Fruit fly (Drosophila melanogaster) whole organism, embryonic: ENCODE data around the gene Ufd4.

Source experiments
- Antp ChIP-seq: fragments of 200-800 bp; sonication (Bioruptor generic); optimal IDR thresholded peaks from 3 replicates; lab custom pipeline; 2016; ENCODE audit warnings: missing biosample characterization, missing genetic modification characterization
- CG10267 ChIP-seq: fragments of 200-800 bp; sonication (Bioruptor generic); optimal IDR thresholded peaks from 2 replicates; lab custom pipeline; 2018; ENCODE audit warnings: missing biosample characterization, mild to moderate bottlenecking, missing genetic modification characterization, moderate library complexity
- CG11247 ChIP-seq: fragments of 200-800 bp; sonication (Bioruptor generic); IDR thresholded peaks from 2 replicates; pipeline ENCODE4 v1.3.6; 2022; ENCODE audit warnings: missing biosample characterization, missing genetic modification characterization
- CG12155 ChIP-seq: fragments of 200-800 bp; sonication (Bioruptor generic); optimal IDR thresholded peaks from 3 replicates; lab custom pipeline; 2016; ENCODE audit warnings: missing biosample characterization, missing genetic modification characterization
- CG12391 ChIP-seq: fragments of 200-800 bp; sonication (Bioruptor generic); optimal IDR thresholded peaks from 3 replicates; lab custom pipeline; 2018; ENCODE audit warnings: missing biosample characterization, mild to moderate bottlenecking, missing genetic modification characterization, moderate library complexity
- CG13775 ChIP-seq: fragments of 200-800 bp; sonication (Bioruptor generic); optimal IDR thresholded peaks from 3 replicates; lab custom pipeline; 2017; ENCODE audit warnings: missing biosample characterization, mild to moderate bottlenecking, missing genetic modification characterization
- CG15696 ChIP-seq: fragments of 200-800 bp; sonication (Bioruptor generic); optimal IDR thresholded peaks from 2 replicates; lab custom pipeline; 2019; ENCODE audit warnings: missing biosample characterization, mild to moderate bottlenecking, missing genetic modification characterization, moderate library complexity
- CG17568 ChIP-seq: fragments of 200-800 bp; sonication (Bioruptor generic); optimal IDR thresholded peaks from 2 replicates; lab custom pipeline; 2018; ENCODE audit warnings: missing biosample characterization, mild to moderate bottlenecking, missing genetic modification characterization, moderate library complexity
- CG18476 ChIP-seq: fragments of 200-800 bp; sonication (Bioruptor generic); optimal IDR thresholded peaks from 2 replicates; lab custom pipeline; 2016; ENCODE audit warnings: missing biosample characterization, mild to moderate bottlenecking, missing genetic modification characterization
- CG32532 ChIP-seq: fragments of 200-800 bp; sonication (Bioruptor generic); IDR thresholded peaks from 2 replicates; pipeline ENCODE4 v1.3.6; 2022; ENCODE audit warnings: missing biosample characterization, missing genetic modification characterization
- CG4707 ChIP-seq: fragments of 200-800 bp; sonication (Bioruptor generic); optimal IDR thresholded peaks from 2 replicates; lab custom pipeline; 2018; ENCODE audit warnings: missing biosample characterization, mild to moderate bottlenecking, missing genetic modification characterization, moderate library complexity
- CG4854 ChIP-seq: fragments of 200-800 bp; sonication (Bioruptor generic); optimal IDR thresholded peaks from 2 replicates; lab custom pipeline; 2016; ENCODE audit warnings: missing biosample characterization, missing genetic modification characterization, inconsistent platforms
- CG6654 ChIP-seq: fragments of 200-800 bp; sonication (Bioruptor generic); optimal IDR thresholded peaks from 2 replicates; lab custom pipeline; 2017; ENCODE audit warnings: missing biosample characterization, mild to moderate bottlenecking, missing genetic modification characterization
- CG7271 ChIP-seq: fragments of 200-800 bp; sonication (Bioruptor generic); optimal IDR thresholded peaks from 2 replicates; lab custom pipeline; 2018; ENCODE audit warnings: missing biosample characterization, mild to moderate bottlenecking, missing genetic modification characterization, moderate library complexity
- CG7556 ChIP-seq: fragments of 200-800 bp; sonication (Bioruptor generic); optimal IDR thresholded peaks from 2 replicates; lab custom pipeline; 2017; ENCODE audit warnings: missing biosample characterization, mild to moderate bottlenecking, missing genetic modification characterization
- CG7963 ChIP-seq: fragments of 200-800 bp; sonication (Bioruptor generic); IDR thresholded peaks from 3 replicates; pipeline ENCODE4 v1.3.6; 2022; ENCODE audit warnings: missing biosample characterization, missing genetic modification characterization; ENCODE audit not compliant: partially characterized antibody
- CG8089 ChIP-seq: fragments of 200-800 bp; sonication (Bioruptor generic); optimal IDR thresholded peaks from 3 replicates; lab custom pipeline; 2016; ENCODE audit warnings: missing biosample characterization, missing genetic modification characterization
- CG9215 ChIP-seq: fragments of 200-800 bp; sonication (Bioruptor generic); IDR thresholded peaks from 2 replicates; pipeline ENCODE4 v1.3.6; 2022; ENCODE audit warnings: missing biosample characterization, missing genetic modification characterization
- CG9797 ChIP-seq: fragments of 200-800 bp; sonication (Bioruptor generic); optimal IDR thresholded peaks from 3 replicates; lab custom pipeline; 2018; ENCODE audit warnings: missing biosample characterization, mild to moderate bottlenecking, missing genetic modification characterization
- Camta ChIP-seq: fragments of 200-800 bp; sonication (Bioruptor generic); optimal IDR thresholded peaks from 2 replicates; lab custom pipeline; 2016; ENCODE audit warnings: missing biosample characterization, missing genetic modification characterization
- Chrac-16 ChIP-seq: fragments of 200-800 bp; sonication (Bioruptor generic); optimal IDR thresholded peaks from 3 replicates; lab custom pipeline; 2016; ENCODE audit warnings: missing biosample characterization, missing genetic modification characterization
- Fer2 ChIP-seq: fragments of 200-800 bp; sonication (Bioruptor generic); optimal IDR thresholded peaks from 2 replicates; lab custom pipeline; 2018; ENCODE audit warnings: missing biosample characterization, mild to moderate bottlenecking, missing genetic modification characterization, moderate library complexity
- Lim3 ChIP-seq: fragments of 200-800 bp; sonication (Bioruptor generic); IDR thresholded peaks from 2 replicates; pipeline ENCODE4 v1.3.6; 2022; ENCODE audit warnings: missing biosample characterization, missing genetic modification characterization
- Lpt ChIP-seq: fragments of >200 bp; optimal IDR thresholded peaks from 2 replicates; lab custom pipeline; 2018; ENCODE audit warnings: missing biosample characterization, missing genetic modification characterization
- MTF-1 ChIP-seq: fragments of 200-800 bp; sonication (Bioruptor generic); optimal IDR thresholded peaks from 2 replicates; lab custom pipeline; 2018; ENCODE audit warnings: missing biosample characterization, mild to moderate bottlenecking, missing genetic modification characterization, borderline replicate concordance
- Mes4 ChIP-seq: fragments of 200-800 bp; sonication (Bioruptor generic); optimal IDR thresholded peaks from 2 replicates; lab custom pipeline; 2016; ENCODE audit warnings: missing biosample characterization, missing genetic modification characterization
- Neu2 ChIP-seq: fragments of 200-800 bp; sonication (Bioruptor generic); optimal IDR thresholded peaks from 3 replicates; lab custom pipeline; 2016; ENCODE audit warnings: missing biosample characterization, missing genetic modification characterization, borderline replicate concordance
- Nf-YA ChIP-seq: fragments of 200-800 bp; sonication (Bioruptor generic); IDR thresholded peaks from 2 replicates; pipeline ENCODE4 v1.3.6; 2022; ENCODE audit warnings: missing biosample characterization, missing genetic modification characterization
- Rfx ChIP-seq: fragments of 200-800 bp; sonication (Bioruptor generic); IDR thresholded peaks from 2 replicates; pipeline ENCODE4 v1.3.6; 2022; ENCODE audit warnings: missing biosample characterization, missing genetic modification characterization
- Sox102F ChIP-seq: fragments of 200-800 bp; sonication (Bioruptor generic); optimal IDR thresholded peaks from 2 replicates; lab custom pipeline; 2018; ENCODE audit warnings: missing biosample characterization, mild to moderate bottlenecking, missing genetic modification characterization, moderate library complexity
- ash1 ChIP-seq: fragments of 200-800 bp; sonication (Bioruptor generic); optimal IDR thresholded peaks from 2 replicates; lab custom pipeline; 2018; ENCODE audit warnings: missing biosample characterization, mild to moderate bottlenecking, missing genetic modification characterization
- ato ChIP-seq: fragments of 200-800 bp; sonication (Bioruptor generic); IDR thresholded peaks from 2 replicates; pipeline ENCODE4 v1.3.6; 2022; ENCODE audit warnings: missing biosample characterization, missing genetic modification characterization; ENCODE audit not compliant: partially characterized antibody
- ci ChIP-seq: fragments of 200-800 bp; sonication (Bioruptor generic); IDR thresholded peaks from 3 replicates; pipeline ENCODE4 v1.3.6; 2022; ENCODE audit warnings: missing biosample characterization, missing genetic modification characterization
- crc ChIP-seq: fragments of 200-800 bp; sonication (Bioruptor generic); optimal IDR thresholded peaks from 2 replicates; lab custom pipeline; 2016; ENCODE audit warnings: missing biosample characterization, missing genetic modification characterization
- dimm ChIP-seq: fragments of 200-800 bp; sonication (Bioruptor generic); IDR thresholded peaks from 2 replicates; pipeline ENCODE4 v1.3.6; 2022; ENCODE audit warnings: missing biosample characterization, missing genetic modification characterization
- ewg ChIP-seq: fragments of 200-800 bp; sonication (Bioruptor generic); optimal IDR thresholded peaks from 3 replicates; lab custom pipeline; 2017; ENCODE audit warnings: mild to moderate bottlenecking, missing biosample characterization, missing genetic modification reagents, missing genetic modification characterization
- fd64A ChIP-seq: fragments of 200-800 bp; sonication (Bioruptor generic); optimal IDR thresholded peaks from 3 replicates; lab custom pipeline; 2018; ENCODE audit warnings: missing biosample characterization, mild to moderate bottlenecking, missing genetic modification characterization
- gce ChIP-seq: fragments of 200-800 bp; sonication (Bioruptor generic); IDR thresholded peaks from 3 replicates; pipeline ENCODE4 v1.3.6; 2022; ENCODE audit warnings: missing biosample characterization, missing genetic modification characterization
- gt ChIP-seq: fragments of 200-800 bp; sonication (Bioruptor generic); IDR thresholded peaks from 2 replicates; pipeline ENCODE4 v1.3.6; 2022; ENCODE audit warnings: missing biosample characterization, missing genetic modification characterization
- hbn ChIP-seq: fragments of 200-800 bp; sonication (Bioruptor generic); IDR thresholded peaks from 2 replicates; pipeline ENCODE4 v1.3.6; 2022; ENCODE audit warnings: missing biosample characterization, missing genetic modification characterization; ENCODE audit not compliant: partially characterized antibody
- ind ChIP-seq: fragments of 200-800 bp; sonication (Bioruptor generic); optimal IDR thresholded peaks from 3 replicates; lab custom pipeline; 2016; ENCODE audit warnings: missing biosample characterization, missing genetic modification characterization
- nerfin-2 ChIP-seq: fragments of 200-800 bp; sonication (Bioruptor generic); IDR thresholded peaks from 2 replicates; pipeline ENCODE4 v1.3.6; 2022; ENCODE audit warnings: missing biosample characterization, missing genetic modification characterization; ENCODE audit not compliant: partially characterized antibody
- sim ChIP-seq: fragments of 200-800 bp; sonication (Bioruptor generic); IDR thresholded peaks from 2 replicates; pipeline ENCODE4 v1.3.6; 2022; ENCODE audit warnings: missing biosample characterization, missing genetic modification characterization
- sisA ChIP-seq: fragments of 200-800 bp; sonication (Bioruptor generic); IDR thresholded peaks from 2 replicates; pipeline ENCODE4 v1.3.6; 2022; ENCODE audit warnings: missing biosample characterization, missing genetic modification characterization
- sr ChIP-seq: fragments of 200-800 bp; sonication (Bioruptor generic); IDR thresholded peaks from 3 replicates; pipeline ENCODE4 v1.3.6; 2022; ENCODE audit warnings: missing biosample characterization, missing genetic modification characterization
- tll ChIP-seq, 2 experiments: fragments of 200-800 bp in 1 of 2; fragments of >200 bp in 1 of 2; sonication (Bioruptor generic) in 1 of 2; optimal IDR thresholded peaks; 2 replicates each; lab custom pipeline; 2017 to 2019; ENCODE audit warnings: missing biosample characterization in 2 of 2, missing genetic modification characterization in 2 of 2, mild to moderate bottlenecking in 1 of 2, moderate library complexity in 1 of 2
- vvl ChIP-seq: fragments of 200-800 bp; sonication (Bioruptor generic); IDR thresholded peaks from 2 replicates; pipeline ENCODE4 v1.3.6; 2022; ENCODE audit warnings: missing biosample characterization, missing genetic modification characterization
- wek ChIP-seq: fragments of 200-800 bp; sonication (Bioruptor generic); optimal IDR thresholded peaks from 3 replicates; lab custom pipeline; 2018; ENCODE audit warnings: missing biosample characterization, mild to moderate bottlenecking, missing genetic modification characterization, moderate library complexity
- zfh2 ChIP-seq: fragments of 200-800 bp; sonication (Bioruptor generic); optimal IDR thresholded peaks from 2 replicates; lab custom pipeline; 2016; ENCODE audit warnings: missing biosample characterization, missing genetic modification characterization

Ufd4 gene

dm6 chr2L:10306518-10307260, 14.5 kb upstream of the Ufd4 start, which contains the start of the genes CG5390 and CG4968 (continued):
- TF ChIP-seq Rfx (GFP tag; lab: Robert Waterston, UW) (peak; percentile 72), Mes4 (no peak), CG17568 (GFP tag; lab: Kevin White, UChicago) (peak; percentile 57), CG7556 (GFP tag; lab: Kevin White, UChicago) (peak; percentile 71), CG6654 (no peak), CG9797 (GFP tag; lab: Kevin White, UChicago) (no peak), Lpt (GFP tag; lab: Kevin White, UChicago) (no peak), CG32532 (peak; percentile 78), CG15696 (tag; lab: Kevin White, UChicago) (peak; percentile 32), Fer2 (tag; lab: Kevin White, UChicago) (peak; percentile 59), ato (GFP tag; lab: Robert Waterston, UW) (peak; percentile 27; the same call in 1 of the 2 replicates), Neu2 (GFP tag; lab: Kevin White, UChicago) (no peak), sr (GFP tag; lab: Robert Waterston, UW) (no peak), CG13775 (GFP tag; lab: Kevin White, UChicago) (peak; percentile 55), ci (GFP tag; lab: Robert Waterston, UW) (peak; percentile 81; the same call in 2 of the 3 replicates), sim (GFP tag; lab: Robert Waterston, UW) (no peak), fd64A (GFP tag; lab: Kevin White, UChicago) (no peak), ind (peak; percentile 53), CG4707 (GFP tag; lab: Kevin White, UChicago) (peak; percentile 38), Chrac-16 (peak; percentile 8), ash1 (no peak), dimm (GFP tag; lab: Robert Waterston, UW) (no peak), gt (GFP tag; lab: Robert Waterston, UW) (no peak), CG12391 (tag; lab: Kevin White, UChicago) (peak; percentile 85), CG7963 (GFP tag; lab: Robert Waterston, UW) (0 out of 3 replicates have a peak, but pooled peaks have one; percentile 17), CG12155 (GFP tag; lab: Kevin White, UChicago) (peak; percentile 67), nerfin-2 (GFP tag; lab: Robert Waterston, UW) (no peak), sisA (GFP tag; lab: Robert Waterston, UW) (no peak), Antp (peak; percentile 6), CG11247 (0 out of 2 replicates have a peak, but pooled peaks have one; percentile 34), CG9215 (GFP tag; lab: Robert Waterston, UW) (no peak), zfh2 (GFP tag; lab: Kevin White, UChicago) (peak; percentile 5), vvl (GFP tag; lab: Robert Waterston, UW) (peak; percentile 82), CG8089 (GFP tag; lab: Kevin White, UChicago) (no peak), crc (GFP tag; lab: Kevin White, UChicago) (no peak), CG4854 (GFP tag; lab: Kevin White, UChicago) (no peak), ewg (GFP tag; lab: Kevin White, UChicago) (peak; percentile 38), Lim3 (no peak), hbn (GFP tag; lab: Robert Waterston, UW) (no peak), MTF-1 (GFP tag; lab: Kevin White, UChicago) (no peak), Camta (GFP tag; lab: Kevin White, UChicago) (no peak), tll (GFP tag; optimal IDR thresholded peaks at IDR 0.05; lab: Kevin White, UChicago) (no peak), Nf-YA (GFP tag; lab: Robert Waterston, UW) (peak; percentile 47; the same call in 1 of the 2 replicates), gce (peak; percentile 53; the same call in 1 of the 3 replicates), wek (GFP tag; lab: Kevin White, UChicago) (no peak), CG7271 (tag; lab: Kevin White, UChicago) (no peak), CG10267 (tag; lab: Kevin White, UChicago) (peak; percentile 75), CG18476 (GFP tag; lab: Kevin White, UChicago) (peak; percentile 50), Sox102F (GFP tag; lab: Kevin White, UChicago) (no peak)
